Worm (Caenorhabditis elegans) whole organism, early embryonic: ENCODE results near the gene C17G1.5.

Source experiments
- ama-1 ChIP-seq: fragments of 150-350 bp; optimal IDR thresholded peaks from 2 replicates; lab custom pipeline; 2014
- ceh-36 ChIP-seq: sonication (generic microtip); optimal IDR thresholded peaks from 2 replicates; lab custom pipeline; 2016; ENCODE audit warnings: missing genetic modification characterization, inconsistent platforms, missing compliant biosample characterization
- flt-1 ChIP-seq: fragments of 200-800 bp; sonication (Bioruptor generic); IDR thresholded peaks from 2 replicates; pipeline ENCODE4 v1.3.6; 2022; ENCODE audit warnings: missing genetic modification characterization, missing compliant biosample characterization
- hnd-1 ChIP-seq: sonication (generic microtip); optimal IDR thresholded peaks from 2 replicates; lab custom pipeline; 2016; ENCODE audit warnings: missing genetic modification characterization, missing compliant biosample characterization
- pes-1 ChIP-seq: fragments of 200-800 bp; sonication (Bioruptor generic); IDR thresholded peaks from 2 replicates; pipeline ENCODE4 v1.3.6; 2022; ENCODE audit warnings: missing genetic modification reagents, missing genetic modification characterization, missing compliant biosample characterization
- tbx-37 ChIP-seq: fragments of 200-800 bp; sonication (Bioruptor generic); conservative IDR thresholded peaks from 2 replicates; pipeline ENCODE4 v1.3.6; 2022; ENCODE audit warnings: missing genetic modification reagents, missing genetic modification characterization, missing compliant biosample characterization

DNA sequence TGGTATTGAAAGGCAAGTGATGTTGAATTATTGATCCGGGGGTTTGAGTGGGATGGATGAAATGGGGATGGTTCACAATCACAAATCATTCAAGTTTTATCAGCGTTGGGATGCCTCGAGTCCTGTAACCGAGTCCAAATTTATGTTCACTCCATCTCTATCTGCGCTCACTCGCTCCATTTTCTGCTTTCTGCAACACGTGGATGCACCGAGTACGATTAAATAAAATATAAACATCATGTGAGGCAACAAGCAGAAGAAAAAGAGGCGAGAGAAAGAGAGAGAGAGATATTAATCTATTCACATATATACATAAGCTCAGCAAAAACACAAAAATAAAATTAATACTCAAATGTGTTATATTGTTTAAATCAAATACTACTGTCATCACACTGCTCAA lies 54.5 kb downstream of the C17G1.5 start:
- TF ChIP-seq flt-1 (GFP tag; lab: Robert Waterston, UW), result no peak
- no peak for TF ChIP-seq ama-1
- TF ChIP-seq pes-1 (GFP tag; lab: Robert Waterston, UW), result no peak
- TF ChIP-seq tbx-37, result no peak
- TF ChIP-seq hnd-1 (tag; lab: Kevin White, UChicago), result no peak
- TF ChIP-seq ceh-36 (tag; lab: Kevin White, UChicago), result no peak
